Worm (Caenorhabditis elegans): ENCODE measurements around the gene clec-36.

ce11 chrV:16857977-16858479 lies 9.6 kb upstream of the clec-36 start, which contains the start of the genes clec-31 and clec-22:
- no peak for TF ChIP-seq blmp-1 (tag; optimal IDR thresholded peaks at IDR 0.05; ENCODE audit: insufficient read depth)
- no peak for TF ChIP-seq nhr-77 (tag; optimal IDR thresholded peaks at IDR 0.05)
- no peak for TF ChIP-seq unc-55 (GFP tag; optimal IDR thresholded peaks at IDR 0.05)
- no peak for TF ChIP-seq mab-5 (tag; optimal IDR thresholded peaks at IDR 0.05)
- no peak for TF ChIP-seq Y55F3AM.14 (GFP tag; optimal IDR thresholded peaks at IDR 0.05)
- no peak for TF ChIP-seq nhr-25 (tag; optimal IDR thresholded peaks at IDR 0.05)
- no peak for TF ChIP-seq ZK546.5 (tag; optimal IDR thresholded peaks at IDR 0.05)
- no peak for TF ChIP-seq nhr-10 (tag; optimal IDR thresholded peaks at IDR 0.05)
- TF ChIP-seq nhr-23 (tag; optimal IDR thresholded peaks at IDR 0.05): no peak
- TF ChIP-seq ztf-1 (GFP tag; conservative IDR thresholded peaks at IDR 0.05): no peak
- TF ChIP-seq unc-39 (tag; optimal IDR thresholded peaks at IDR 0.05): no peak
- TF ChIP-seq ama-1 (optimal IDR thresholded peaks at IDR 0.05): no peak
- TF ChIP-seq unc-62 (GFP tag; optimal IDR thresholded peaks at IDR 0.05): no peak
- TF ChIP-seq nhr-12 (tag; optimal IDR thresholded peaks at IDR 0.05): no peak
